Worm (Caenorhabditis elegans) whole organism, L2 larva: ENCODE data around the gene sre-56.

Experiments used
- aly-2 ChIP-seq: fragments of 150-350 bp; optimal IDR thresholded peaks from 2 replicates; lab custom pipeline; 2014; ENCODE audit warnings: missing biosample characterization, missing genetic modification characterization
- ama-1 ChIP-seq: fragments of 150-350 bp; optimal IDR thresholded peaks from 2 replicates; lab custom pipeline; 2018; ENCODE audit warnings: inconsistent platforms
- blmp-1 ChIP-seq: sonication (generic microtip); optimal IDR thresholded peaks from 2 replicates; lab custom pipeline; 2017; ENCODE audit warnings: missing genetic modification characterization, mild to moderate bottlenecking, missing compliant biosample characterization, antibody characterized with exemption, moderate library complexity; ENCODE audit not compliant: insufficient read depth
- ceh-16 ChIP-seq: fragments of 150-350 bp; optimal IDR thresholded peaks from 2 replicates; lab custom pipeline; 2014; ENCODE audit warnings: missing biosample characterization, missing genetic modification characterization
- lsy-2 ChIP-seq, 2 experiments: fragments of 150-350 bp in 1 of 2; sonication (generic microtip) in 1 of 2; optimal IDR thresholded peaks; 2 replicates each; lab custom pipeline; 2014 to 2017; ENCODE audit warnings: missing biosample characterization in 2 of 2, missing genetic modification characterization in 2 of 2
- nhr-11 ChIP-seq: fragments of 150-350 bp; optimal IDR thresholded peaks from 2 replicates; lab custom pipeline; 2014; ENCODE audit warnings: missing biosample characterization, missing genetic modification characterization
- nhr-12 ChIP-seq: fragments of 150-350 bp; optimal IDR thresholded peaks from 2 replicates; lab custom pipeline; 2014; ENCODE audit warnings: missing biosample characterization, missing genetic modification characterization
- nhr-21 ChIP-seq: fragments of 150-350 bp; optimal IDR thresholded peaks from 2 replicates; lab custom pipeline; 2014; ENCODE audit warnings: missing biosample characterization, missing genetic modification characterization
- nhr-237 ChIP-seq: fragments of 150-350 bp; optimal IDR thresholded peaks from 2 replicates; lab custom pipeline; 2014; ENCODE audit warnings: missing biosample characterization, missing genetic modification characterization
- nhr-25 ChIP-seq: fragments of 150-350 bp; sonication (generic microtip); optimal IDR thresholded peaks from 3 replicates; lab custom pipeline; 2014; ENCODE audit warnings: missing biosample characterization, missing genetic modification characterization
- nhr-77 ChIP-seq: fragments of 150-350 bp; optimal IDR thresholded peaks from 2 replicates; lab custom pipeline; 2014; ENCODE audit warnings: missing biosample characterization, missing genetic modification characterization
- snpc-4 ChIP-seq: fragments of 150-350 bp; optimal IDR thresholded peaks from 2 replicates; lab custom pipeline; 2014; ENCODE audit warnings: missing biosample characterization, missing genetic modification characterization

- no peak for TF ChIP-seq nhr-12 (tag; lab: Kevin White, UChicago)
- no peak for TF ChIP-seq nhr-25 (tag; lab: Kevin White, UChicago)
- TF ChIP-seq nhr-237 (tag; lab: Kevin White, UChicago), result no peak
- no peak for TF ChIP-seq ama-1 (lab: Kevin White, UChicago)
- no peak for TF ChIP-seq nhr-21 (tag; lab: Kevin White, UChicago)
- TF ChIP-seq aly-2 (tag; lab: Kevin White, UChicago), result no peak
- no peak for TF ChIP-seq blmp-1 (tag; lab: Kevin White, UChicago)
- TF ChIP-seq nhr-11 (tag; lab: Kevin White, UChicago), result no peak
- no peak for TF ChIP-seq nhr-77 (tag; lab: Kevin White, UChicago)
- TF ChIP-seq lsy-2 (tag; optimal IDR thresholded peaks at IDR 0.05; lab: Kevin White, UChicago), result no peak
- TF ChIP-seq snpc-4, result no peak
- TF ChIP-seq ceh-16 (tag; lab: Kevin White, UChicago), result no peak
Observed at ce11 chrII:12335430-12335829, 11.2 kb downstream of the sre-56 start, which contains the start of gene sre-52.
